Worm (Caenorhabditis elegans): ENCODE data around the gene Y53G8AR.5.

Gene Y53G8AR.5

ce11 chrIII:3351672-3352071 lies 54.4 kb downstream of the Y53G8AR.5 start (continued):
- peak; percentile 78 for TF ChIP-seq blmp-1 (tag; optimal IDR thresholded peaks at IDR 0.05)
- no peak for TF ChIP-seq efl-1 (optimal IDR thresholded peaks at IDR 0.05)
- peak in 1 of 2 experiments; percentile 21 for TF ChIP-seq efl-1 (GFP tag; optimal IDR thresholded peaks at IDR 0.05 in 1 of 2)
- no peak for TF ChIP-seq grh-1 (GFP tag; IDR thresholded peaks at IDR 0.05)
- TF ChIP-seq rnt-1 (tag; optimal IDR thresholded peaks at IDR 0.05) = no peak
- TF ChIP-seq alr-1 (tag; optimal IDR thresholded peaks at IDR 0.05; ENCODE audit: borderline replicate concordance) = no peak
- TF ChIP-seq C34B4.2 (tag; optimal IDR thresholded peaks at IDR 0.05) = no peak
- peak in 4 of 6 experiments; percentile 8 to 62 (median 28) for TF ChIP-seq elt-3 (tag; optimal IDR thresholded peaks at IDR 0.05)
- TF ChIP-seq ztf-11 (tag; optimal IDR thresholded peaks at IDR 0.05) = no peak
- no peak for TF ChIP-seq nhr-12 (tag; optimal IDR thresholded peaks at IDR 0.05)
